Worm (Caenorhabditis elegans): Measurements from ENCODE around the gene glp-1.

Gene glp-1

DNA sequence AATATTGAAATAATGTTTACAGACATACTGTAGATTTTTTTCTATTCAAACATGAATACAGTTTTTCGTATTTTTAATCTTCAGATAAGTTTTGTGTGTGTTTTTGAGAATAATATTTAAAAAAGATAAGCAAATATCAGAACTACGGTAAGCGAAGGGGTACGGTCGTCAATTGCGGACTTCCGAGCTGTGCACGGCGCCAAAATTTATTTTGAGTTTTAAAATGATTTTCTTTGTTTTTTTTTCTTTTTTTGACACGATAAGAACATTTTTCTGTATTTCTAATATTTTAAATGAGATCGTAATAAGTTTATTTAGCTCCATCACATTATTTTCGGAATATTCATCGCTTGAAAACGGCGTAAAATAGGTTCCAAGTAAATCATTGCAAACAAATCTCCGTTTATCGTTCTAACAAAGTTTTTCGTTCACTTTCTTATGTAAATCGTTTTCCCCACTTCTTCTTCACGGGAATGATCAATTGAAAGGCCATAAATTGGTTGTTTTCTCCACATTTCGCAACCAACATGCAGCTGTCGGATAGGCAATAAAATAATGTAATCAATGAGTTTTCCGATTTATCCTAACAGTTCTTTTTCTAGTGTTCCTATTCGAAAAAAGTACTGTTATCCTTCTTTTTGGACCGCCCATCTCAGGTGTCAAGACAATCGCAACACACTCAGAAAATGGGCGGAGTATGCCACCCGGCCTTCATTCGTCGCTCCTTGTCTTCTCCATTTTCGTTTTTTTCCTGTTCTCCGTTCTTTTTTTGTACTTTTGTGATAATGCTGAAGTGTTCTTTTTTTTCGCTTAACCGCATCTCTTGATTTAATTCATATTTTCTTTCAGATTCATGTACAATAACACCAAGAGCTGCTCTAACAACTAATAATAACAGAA, at the start of gene glp-1:
Gene glp-1 (plus strand): TSS at position 850 of the 900 bp plus-strand sequence.
- TF ChIP-seq pes-1 (GFP tag; IDR thresholded peaks at IDR 0.05) (no peak), ceh-36 (tag; optimal IDR thresholded peaks at IDR 0.05) (no peak), sea-1 (GFP tag; conservative IDR thresholded peaks at IDR 0.05) (no peak), scrt-1 (GFP tag; IDR thresholded peaks at IDR 0.05) (no peak), hmbx-1 (tag; optimal IDR thresholded peaks at IDR 0.05) (no peak), F13C5.2 (tag; optimal IDR thresholded peaks at IDR 0.05) (no peak), ama-1 (optimal IDR thresholded peaks at IDR 0.05) (no peak), hnd-1 (tag; optimal IDR thresholded peaks at IDR 0.05) (no peak), tbx-37 (GFP tag; conservative IDR thresholded peaks at IDR 0.05) (no peak), hmg-4 (GFP tag; optimal IDR thresholded peaks at IDR 0.05) (no peak), ets-7 (tag; optimal IDR thresholded peaks at IDR 0.05) (no peak), aly-1 (tag; optimal IDR thresholded peaks at IDR 0.05) (no peak)

DNA sequence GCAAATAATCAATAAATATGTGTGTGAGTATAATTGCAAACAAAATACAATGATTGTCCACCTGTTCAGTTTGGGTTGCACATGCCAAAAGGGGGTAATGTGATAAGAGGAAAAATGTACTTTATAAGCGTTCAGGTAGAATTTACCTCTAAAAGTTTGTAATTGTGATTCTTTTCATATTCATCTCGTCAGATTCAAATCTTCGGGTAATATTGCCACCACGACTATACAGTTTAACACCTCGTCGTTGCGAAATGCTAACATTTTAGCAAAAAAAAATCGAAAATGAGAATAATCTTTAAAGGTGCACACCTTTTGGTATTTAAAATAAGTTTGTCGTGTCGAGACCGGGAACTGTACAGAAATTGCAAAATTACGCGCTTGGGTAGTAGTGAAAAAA, 48.8 kb upstream of the glp-1 start, which contains the start of gene nac-2:
Gene nac-2 (minus strand): TSS at position 101 of the 400 bp plus-strand sequence.
- TF ChIP-seq tra-4 (tag; optimal IDR thresholded peaks at IDR 0.05) (no peak), ceh-36 (tag; optimal IDR thresholded peaks at IDR 0.05) (no peak)

DNA sequence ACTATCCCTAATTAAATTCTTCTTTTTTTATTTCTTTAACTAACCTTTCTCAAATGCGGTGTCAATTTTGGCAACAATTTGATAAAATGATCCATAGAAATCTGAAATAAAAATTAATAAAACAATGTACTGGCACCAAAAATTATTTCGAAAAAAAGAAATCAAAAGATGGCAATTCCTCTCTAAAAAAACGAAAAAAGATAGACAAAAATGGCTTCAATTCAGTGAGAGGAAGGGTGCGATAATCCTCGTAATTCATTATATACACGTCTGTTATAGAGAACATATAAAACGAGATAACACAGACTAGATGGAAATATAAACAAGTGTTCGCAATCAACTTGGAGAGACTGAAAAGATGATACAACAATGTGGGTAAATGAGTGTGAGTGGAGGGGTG, 46.2 kb upstream of the glp-1 start, which contains the start of gene R107.2:
Gene R107.2 (minus strand): TSS at position 101 of the 400 bp plus-strand sequence.
- no peak for TF ChIP-seq scrt-1 (GFP tag; IDR thresholded peaks at IDR 0.05)
- TF ChIP-seq ets-7 (tag; optimal IDR thresholded peaks at IDR 0.05), result no peak

DNA sequence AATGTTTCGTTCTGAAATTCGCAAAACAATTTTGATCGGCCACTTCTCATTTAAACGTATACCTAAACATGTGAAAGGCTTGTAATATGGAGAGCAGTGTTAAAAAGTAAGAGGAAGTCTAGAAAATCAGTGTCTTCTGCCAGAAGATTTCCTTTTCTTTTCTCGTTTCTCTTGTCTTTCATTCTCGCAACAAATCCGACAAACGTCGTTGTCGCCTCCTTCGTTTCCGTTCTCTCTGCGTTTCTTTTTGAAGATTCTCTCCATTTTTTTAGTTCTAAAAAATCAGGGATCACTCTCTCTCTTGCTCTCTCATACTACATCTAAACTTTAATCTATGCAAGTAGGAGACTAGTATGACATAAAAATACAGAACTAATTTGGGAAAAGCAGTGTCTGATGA, 44.8 kb upstream of the glp-1 start:
- TF ChIP-seq tbx-37 (GFP tag; conservative IDR thresholded peaks at IDR 0.05), result no peak

DNA sequence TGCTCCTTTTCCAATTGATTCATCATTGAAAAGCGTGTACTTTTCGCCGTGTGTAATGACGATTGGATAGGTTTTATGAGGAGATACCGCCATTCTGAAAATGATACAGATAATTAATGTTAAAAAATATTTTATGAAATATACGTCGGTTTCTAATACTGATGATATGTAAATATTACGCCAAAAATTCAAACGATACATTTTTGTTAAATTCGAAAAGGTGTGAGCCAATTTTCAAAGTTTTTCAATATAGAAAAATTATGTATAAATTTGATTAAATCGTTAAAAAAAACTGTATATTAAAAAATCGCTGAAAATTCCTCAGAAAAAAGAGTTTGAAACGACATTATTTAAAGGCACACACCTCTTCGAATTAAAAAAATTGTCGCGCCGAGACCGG, 41.4 kb upstream of the glp-1 start, which contains the start of gene ikke-1:
Gene ikke-1 (minus strand): TSS at position 101 of the 400 bp plus-strand sequence.
- no peak for TF ChIP-seq ama-1 (optimal IDR thresholded peaks at IDR 0.05)
- TF ChIP-seq sea-1 (GFP tag; conservative IDR thresholded peaks at IDR 0.05), result no peak
- TF ChIP-seq flt-1 (GFP tag; IDR thresholded peaks at IDR 0.05), result no peak
- TF ChIP-seq scrt-1 (GFP tag; IDR thresholded peaks at IDR 0.05), result no peak
- no peak for TF ChIP-seq hmbx-1 (tag; optimal IDR thresholded peaks at IDR 0.05)
- TF ChIP-seq hmg-4 (GFP tag; optimal IDR thresholded peaks at IDR 0.05), result no peak
- no peak for TF ChIP-seq pes-1 (GFP tag; IDR thresholded peaks at IDR 0.05)
- no peak for TF ChIP-seq ets-7 (tag; optimal IDR thresholded peaks at IDR 0.05)
- TF ChIP-seq ceh-13 (GFP tag; optimal IDR thresholded peaks at IDR 0.05), result no peak
- no peak for TF ChIP-seq hnd-1 (tag; optimal IDR thresholded peaks at IDR 0.05)
- TF ChIP-seq tbx-37 (GFP tag; conservative IDR thresholded peaks at IDR 0.05), result no peak

DNA sequence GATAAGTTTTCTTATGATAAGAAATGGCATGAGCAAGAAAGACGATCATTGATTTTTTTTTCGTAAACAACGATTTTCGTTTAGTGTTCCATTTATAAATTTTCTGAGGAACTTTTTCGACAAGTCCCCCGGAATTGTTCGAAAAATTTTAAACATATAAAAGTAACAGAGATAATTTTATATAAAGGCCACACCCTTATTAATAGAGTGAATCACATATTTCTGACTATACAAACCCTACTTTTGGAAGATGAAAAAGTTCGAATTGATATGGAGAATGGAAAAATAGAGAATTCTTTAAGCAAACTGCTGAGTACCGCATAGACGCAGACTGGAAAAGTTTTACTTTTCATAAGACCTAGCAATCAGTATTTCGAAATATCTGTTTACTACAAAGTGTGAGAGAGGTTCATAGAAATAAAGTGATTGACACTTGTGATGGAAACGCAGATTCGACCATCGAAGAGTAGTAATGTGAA, 40.9 kb upstream of the glp-1 start:
- TF ChIP-seq sea-1 (GFP tag; conservative IDR thresholded peaks at IDR 0.05), result peak; percentile 47; the same call in 1 of the 2 replicates
- TF ChIP-seq hnd-1 (tag; optimal IDR thresholded peaks at IDR 0.05), result peak; percentile 61
- no peak for TF ChIP-seq hmbx-1 (tag; optimal IDR thresholded peaks at IDR 0.05)
- TF ChIP-seq ceh-36 (tag; optimal IDR thresholded peaks at IDR 0.05), result peak; percentile 3

DNA sequence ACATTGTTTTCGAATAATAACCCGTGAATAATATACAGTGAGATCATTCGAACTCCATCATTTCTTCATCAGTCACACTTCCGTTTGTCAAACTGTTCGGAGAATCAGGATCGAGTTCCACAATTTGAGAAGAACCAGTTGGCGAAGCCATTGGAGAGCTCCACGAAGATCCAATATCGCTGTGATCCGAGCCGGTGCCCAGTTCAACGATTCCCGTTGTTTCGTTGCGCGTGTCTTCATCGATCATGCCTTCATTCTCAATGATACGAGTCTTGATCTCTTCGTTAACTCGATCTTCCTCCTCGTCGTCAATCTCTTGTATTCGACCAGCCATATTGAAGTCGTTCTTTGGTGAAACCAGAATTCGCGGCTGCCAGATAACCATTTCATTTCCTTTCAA, 40.3 kb upstream of the glp-1 start:
- TF ChIP-seq ama-1 (optimal IDR thresholded peaks at IDR 0.05) (no peak), tra-4 (tag; optimal IDR thresholded peaks at IDR 0.05) (no peak), F13C5.2 (tag; optimal IDR thresholded peaks at IDR 0.05) (no peak), B0310.2 (tag; optimal IDR thresholded peaks at IDR 0.05) (no peak), flt-1 (GFP tag; IDR thresholded peaks at IDR 0.05) (no peak), pes-1 (GFP tag; IDR thresholded peaks at IDR 0.05) (no peak)

DNA sequence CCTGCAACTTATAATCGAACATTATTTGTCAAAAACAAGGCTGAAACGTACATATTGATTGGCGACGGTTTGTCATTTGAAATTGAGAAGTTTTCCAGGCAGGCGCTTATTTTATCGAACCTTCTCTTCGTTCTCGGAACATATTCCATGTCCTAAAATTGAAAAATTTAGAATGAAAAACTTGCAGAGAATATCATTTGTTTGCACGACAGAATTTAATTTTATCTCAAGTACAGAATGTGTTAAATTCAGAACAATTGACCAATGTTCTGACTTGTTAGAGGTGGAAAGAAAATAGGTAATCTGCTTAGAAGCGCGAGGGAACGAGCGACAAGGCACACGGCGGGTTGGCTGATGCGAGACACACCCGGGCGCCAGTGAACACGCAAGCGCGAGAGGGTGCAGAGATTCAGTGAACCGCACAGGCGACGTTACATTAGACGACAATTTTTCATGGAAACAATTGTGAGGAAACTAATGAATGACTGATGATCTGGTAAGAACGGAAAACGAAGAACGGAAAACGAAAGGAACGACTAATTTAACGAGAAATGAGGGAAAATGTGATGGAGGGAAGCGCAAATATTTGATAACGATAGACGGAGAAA, 39.6 kb upstream of the glp-1 start:
- TF ChIP-seq hmg-4 (GFP tag; optimal IDR thresholded peaks at IDR 0.05), result no peak
- no peak for TF ChIP-seq ama-1 (optimal IDR thresholded peaks at IDR 0.05)
- no peak for TF ChIP-seq hnd-1 (tag; optimal IDR thresholded peaks at IDR 0.05)
- TF ChIP-seq sea-1 (GFP tag; conservative IDR thresholded peaks at IDR 0.05), result peak; percentile 33; the same call in 1 of the 2 replicates
- TF ChIP-seq pes-1 (GFP tag; IDR thresholded peaks at IDR 0.05), result no peak
- TF ChIP-seq F13C5.2 (tag; optimal IDR thresholded peaks at IDR 0.05), result no peak
- TF ChIP-seq flt-1 (GFP tag; IDR thresholded peaks at IDR 0.05), result no peak
- no peak for TF ChIP-seq aly-1 (tag; optimal IDR thresholded peaks at IDR 0.05)
- no peak for TF ChIP-seq ets-7 (tag; optimal IDR thresholded peaks at IDR 0.05)
- no peak for TF ChIP-seq tra-4 (tag; optimal IDR thresholded peaks at IDR 0.05)
- TF ChIP-seq tbx-11 (GFP tag; IDR thresholded peaks at IDR 0.05), result no peak
- TF ChIP-seq tbx-37 (GFP tag; conservative IDR thresholded peaks at IDR 0.05), result no peak
- no peak for TF ChIP-seq ceh-36 (tag; optimal IDR thresholded peaks at IDR 0.05)
- 0 out of 2 replicates have a peak, but pooled peaks have one; percentile 59 for TF ChIP-seq scrt-1 (GFP tag; IDR thresholded peaks at IDR 0.05)
- no peak for TF ChIP-seq ceh-13 (GFP tag; optimal IDR thresholded peaks at IDR 0.05)
- TF ChIP-seq hmbx-1 (tag; optimal IDR thresholded peaks at IDR 0.05), result no peak
